Fruit fly (Drosophila melanogaster) whole organism, embryonic: ENCODE data around the gene CG11699.

Experiments used
- Aef1 ChIP-seq: fragments of 200-800 bp; sonication (Bioruptor generic); IDR thresholded peaks from 3 replicates; pipeline ENCODE4 v1.3.6; 2022; ENCODE audit warnings: missing biosample characterization, missing genetic modification characterization
- B-H1 ChIP-seq: fragments of 200-800 bp; sonication (Bioruptor generic); IDR thresholded peaks from 3 replicates; pipeline ENCODE4 v1.3.6; 2022; ENCODE audit warnings: missing biosample characterization, missing genetic modification characterization
- CG1024 ChIP-seq: fragments of 200-800 bp; sonication (Bioruptor generic); IDR thresholded peaks from 2 replicates; pipeline ENCODE4 v1.3.6; 2022; ENCODE audit warnings: missing biosample characterization, missing genetic modification characterization
- CG10366 ChIP-seq: fragments of 200-800 bp; sonication (Bioruptor generic); IDR thresholded peaks from 2 replicates; pipeline ENCODE4 v1.3.6; 2022; ENCODE audit warnings: missing biosample characterization, missing genetic modification characterization
- CG11093 ChIP-seq: fragments of 200-800 bp; sonication (Bioruptor generic); IDR thresholded peaks from 3 replicates; pipeline ENCODE4 v1.3.6; 2022; ENCODE audit warnings: missing biosample characterization, missing genetic modification characterization
- CG11723 ChIP-seq: fragments of 200-800 bp; sonication (Bioruptor generic); optimal IDR thresholded peaks from 2 replicates; lab custom pipeline; 2017; ENCODE audit warnings: missing biosample characterization, mild to moderate bottlenecking, missing genetic modification characterization
- CG12071 ChIP-seq: fragments of 200-800 bp; sonication (Bioruptor generic); optimal IDR thresholded peaks from 3 replicates; lab custom pipeline; 2018; ENCODE audit warnings: missing biosample characterization, mild to moderate bottlenecking, missing genetic modification characterization
- CG14667 ChIP-seq: fragments of 200-800 bp; sonication (Bioruptor generic); IDR thresholded peaks from 2 replicates; pipeline ENCODE4 v1.3.6; 2022; ENCODE audit warnings: missing biosample characterization, missing genetic modification characterization
- CG17186 ChIP-seq: fragments of 200-800 bp; sonication (Bioruptor generic); optimal IDR thresholded peaks from 3 replicates; lab custom pipeline; 2017; ENCODE audit warnings: missing biosample characterization, missing genetic modification reagents, missing genetic modification characterization
- CG1832 ChIP-seq: fragments of 200-800 bp; sonication (Bioruptor generic); optimal IDR thresholded peaks from 2 replicates; lab custom pipeline; 2017; ENCODE audit warnings: missing biosample characterization, mild to moderate bottlenecking, missing genetic modification characterization, inconsistent platforms
- CG33213 ChIP-seq: fragments of 200-800 bp; sonication (Bioruptor generic); optimal IDR thresholded peaks from 3 replicates; lab custom pipeline; 2016; ENCODE audit warnings: missing biosample characterization, missing genetic modification characterization
- CG3407 ChIP-seq: fragments of 200-800 bp; sonication (Bioruptor generic); optimal IDR thresholded peaks from 2 replicates; lab custom pipeline; 2018; ENCODE audit warnings: missing biosample characterization, mild to moderate bottlenecking, missing genetic modification characterization
- CG6254 ChIP-seq: fragments of 200-800 bp; sonication (Bioruptor generic); optimal IDR thresholded peaks from 3 replicates; lab custom pipeline; 2017; ENCODE audit warnings: mild to moderate bottlenecking, missing biosample characterization, missing genetic modification reagents, missing genetic modification characterization
- CG6683 ChIP-seq: fragments of 200-800 bp; sonication (Bioruptor generic); optimal IDR thresholded peaks from 2 replicates; lab custom pipeline; 2017; ENCODE audit warnings: missing biosample characterization, mild to moderate bottlenecking, missing genetic modification characterization, missing genetic modification reagents
- CG7556 ChIP-seq: fragments of 200-800 bp; sonication (Bioruptor generic); optimal IDR thresholded peaks from 2 replicates; lab custom pipeline; 2017; ENCODE audit warnings: missing biosample characterization, mild to moderate bottlenecking, missing genetic modification characterization
- CG8089 ChIP-seq: fragments of 200-800 bp; sonication (Bioruptor generic); optimal IDR thresholded peaks from 3 replicates; lab custom pipeline; 2016; ENCODE audit warnings: missing biosample characterization, missing genetic modification characterization
- CG8290 ChIP-seq, 3 experiments: fragments of 200-800 bp; sonication (Bioruptor generic); optimal IDR thresholded peaks; 2 replicates each; lab custom pipeline; 2016 to 2019; ENCODE audit warnings: missing biosample characterization in 3 of 3, missing genetic modification characterization in 3 of 3, mild to moderate bottlenecking in 2 of 3, moderate library complexity in 1 of 3
- CG8359 ChIP-seq: fragments of 200-800 bp; sonication (Bioruptor generic); optimal IDR thresholded peaks from 2 replicates; lab custom pipeline; 2017; ENCODE audit warnings: missing biosample characterization, mild to moderate bottlenecking, missing genetic modification characterization, borderline replicate concordance
- CG9727 ChIP-seq: fragments of 200-800 bp; sonication (Bioruptor generic); optimal IDR thresholded peaks from 3 replicates; lab custom pipeline; 2017; ENCODE audit warnings: missing biosample characterization, mild to moderate bottlenecking, missing genetic modification characterization
- CTCF ChIP-seq: fragments of 200-800 bp; sonication (Bioruptor generic); optimal IDR thresholded peaks from 2 replicates; lab custom pipeline; 2017; ENCODE audit warnings: missing biosample characterization, mild to moderate bottlenecking, missing genetic modification characterization, moderate library complexity
- Doc2 ChIP-seq: fragments of 200-800 bp; sonication (Bioruptor generic); IDR thresholded peaks from 2 replicates; pipeline ENCODE4 v1.3.6; 2022; ENCODE audit warnings: missing biosample characterization, missing genetic modification characterization
- E2f2 ChIP-seq: fragments of 200-800 bp; sonication (Bioruptor generic); IDR thresholded peaks from 2 replicates; pipeline ENCODE4 v1.3.6; 2022; ENCODE audit warnings: missing biosample characterization, missing genetic modification characterization
- Eip74EF ChIP-seq, 2 experiments: fragments of 200-800 bp in 1 of 2; fragments of >200 bp in 1 of 2; sonication (Bioruptor generic) in 1 of 2; optimal IDR thresholded peaks; 2 replicates each; lab custom pipeline; 2017 to 2019; ENCODE audit warnings: missing biosample characterization in 2 of 2, missing genetic modification characterization in 2 of 2, mild to moderate bottlenecking in 1 of 2, moderate library complexity in 1 of 2
- Hey ChIP-seq: fragments of 200-800 bp; sonication (Bioruptor generic); optimal IDR thresholded peaks from 3 replicates; lab custom pipeline; 2018; ENCODE audit warnings: missing biosample characterization, mild to moderate bottlenecking, missing genetic modification characterization
- Lhr ChIP-seq: fragments of 200-800 bp; sonication (Bioruptor generic); optimal IDR thresholded peaks from 3 replicates; lab custom pipeline; 2017; ENCODE audit warnings: mild to moderate bottlenecking, missing biosample characterization, missing genetic modification reagents, missing genetic modification characterization
- MTF-1 ChIP-seq: fragments of 200-800 bp; sonication (Bioruptor generic); optimal IDR thresholded peaks from 2 replicates; lab custom pipeline; 2018; ENCODE audit warnings: missing biosample characterization, mild to moderate bottlenecking, missing genetic modification characterization, borderline replicate concordance
- Mad ChIP-seq: fragments of 200-800 bp; sonication (Bioruptor generic); optimal IDR thresholded peaks from 2 replicates; lab custom pipeline; 2016; ENCODE audit warnings: missing biosample characterization, missing genetic modification characterization
- Opbp ChIP-seq: fragments of 200-800 bp; sonication (Bioruptor generic); IDR thresholded peaks from 3 replicates; pipeline ENCODE4 v1.3.6; 2022; ENCODE audit warnings: missing biosample characterization, missing genetic modification characterization; ENCODE audit not compliant: partially characterized antibody
- Ptx1 ChIP-seq: fragments of 200-800 bp; sonication (Bioruptor generic); IDR thresholded peaks from 2 replicates; pipeline ENCODE4 v1.3.6; 2022; ENCODE audit warnings: missing biosample characterization, missing genetic modification characterization
- caup ChIP-seq: fragments of 200-800 bp; sonication (Bioruptor generic); optimal IDR thresholded peaks from 3 replicates; lab custom pipeline; 2017; ENCODE audit warnings: missing biosample characterization, mild to moderate bottlenecking, missing genetic modification characterization, moderate library complexity; ENCODE audit not compliant: severe bottlenecking
- cg ChIP-seq: fragments of 200-800 bp; sonication (Bioruptor generic); optimal IDR thresholded peaks from 3 replicates; lab custom pipeline; 2019; ENCODE audit warnings: missing biosample characterization, mild to moderate bottlenecking, missing genetic modification characterization, moderate library complexity
- chn ChIP-seq: fragments of 200-800 bp; sonication (Bioruptor generic); optimal IDR thresholded peaks from 2 replicates; lab custom pipeline; 2016; ENCODE audit warnings: missing biosample characterization, missing genetic modification characterization
- croc ChIP-seq: fragments of 200-800 bp; sonication (Bioruptor generic); conservative IDR thresholded peaks from 3 replicates; pipeline ENCODE4 v1.3.6; 2022; ENCODE audit warnings: missing biosample characterization, missing genetic modification characterization
- eve ChIP-seq, 2 experiments: fragments of >200 bp; optimal IDR thresholded peaks; 2 replicates each; lab custom pipeline; 2017; ENCODE audit warnings: missing biosample characterization in 2 of 2, missing genetic modification characterization in 2 of 2
- gfzf ChIP-seq: fragments of 200-800 bp; sonication (Bioruptor generic); optimal IDR thresholded peaks from 2 replicates; lab custom pipeline; 2016; ENCODE audit warnings: missing biosample characterization, mild to moderate bottlenecking, missing genetic modification characterization, moderate library complexity
- gro ChIP-seq: fragments of 200-800 bp; sonication (Bioruptor generic); optimal IDR thresholded peaks from 2 replicates; lab custom pipeline; 2016; ENCODE audit warnings: missing biosample characterization, missing genetic modification characterization
- gsb ChIP-seq: fragments of 200-800 bp; sonication (Bioruptor generic); IDR thresholded peaks from 2 replicates; pipeline ENCODE4 v1.3.6; 2022; ENCODE audit warnings: missing biosample characterization, missing genetic modification characterization
- lola ChIP-seq, 3 experiments: fragments of >200 bp in 2 of 3; fragments of 200-800 bp in 1 of 3; sonication (Bioruptor generic) in 1 of 3; optimal IDR thresholded peaks; 2 replicates each; lab custom pipeline; 2017 to 2019; ENCODE audit warnings: missing biosample characterization in 3 of 3, missing genetic modification characterization in 3 of 3, mild to moderate bottlenecking in 1 of 3, moderate library complexity in 1 of 3
- mirr ChIP-seq: fragments of 200-800 bp; sonication (Bioruptor generic); optimal IDR thresholded peaks from 3 replicates; lab custom pipeline; 2018; ENCODE audit warnings: missing biosample characterization, mild to moderate bottlenecking, missing genetic modification characterization
- nerfin-2 ChIP-seq: fragments of 200-800 bp; sonication (Bioruptor generic); IDR thresholded peaks from 2 replicates; pipeline ENCODE4 v1.3.6; 2022; ENCODE audit warnings: missing biosample characterization, missing genetic modification characterization; ENCODE audit not compliant: partially characterized antibody
- pzg ChIP-seq: fragments of 200-800 bp; sonication (Bioruptor generic); optimal IDR thresholded peaks from 3 replicates; lab custom pipeline; 2018; ENCODE audit warnings: missing biosample characterization, mild to moderate bottlenecking, missing genetic modification characterization, moderate library complexity
- ro ChIP-seq: fragments of 200-800 bp; sonication (Bioruptor generic); IDR thresholded peaks from 2 replicates; pipeline ENCODE4 v1.3.6; 2022; ENCODE audit warnings: missing biosample characterization, missing genetic modification characterization
- sc ChIP-seq, 3 experiments: fragments of >200 bp in 2 of 3; fragments of 200-800 bp in 1 of 3; sonication (Bioruptor generic) in 1 of 3; optimal IDR thresholded peaks; 2 replicates in 2 of 3; 3 replicates in 1 of 3; lab custom pipeline; 2017; ENCODE audit warnings: mild to moderate bottlenecking in 1 of 3, missing biosample characterization in 1 of 3, missing genetic modification characterization in 1 of 3, missing genetic modification reagents in 1 of 3
- ssp ChIP-seq: fragments of 200-800 bp; sonication (Bioruptor generic); IDR thresholded peaks from 2 replicates; pipeline ENCODE4 v1.3.6; 2022; ENCODE audit warnings: missing biosample characterization, missing genetic modification characterization
- ttk ChIP-seq: fragments of 200-800 bp; sonication (Bioruptor generic); IDR thresholded peaks from 2 replicates; pipeline ENCODE4 v2.1.2; 2022; ENCODE audit warnings: missing biosample characterization, missing genetic modification characterization
- unpg ChIP-seq: fragments of 200-800 bp; sonication (Bioruptor generic); optimal IDR thresholded peaks from 3 replicates; lab custom pipeline; 2018; ENCODE audit warnings: missing biosample characterization, mild to moderate bottlenecking, missing genetic modification characterization, moderate library complexity

The CG11699 gene

DNA sequence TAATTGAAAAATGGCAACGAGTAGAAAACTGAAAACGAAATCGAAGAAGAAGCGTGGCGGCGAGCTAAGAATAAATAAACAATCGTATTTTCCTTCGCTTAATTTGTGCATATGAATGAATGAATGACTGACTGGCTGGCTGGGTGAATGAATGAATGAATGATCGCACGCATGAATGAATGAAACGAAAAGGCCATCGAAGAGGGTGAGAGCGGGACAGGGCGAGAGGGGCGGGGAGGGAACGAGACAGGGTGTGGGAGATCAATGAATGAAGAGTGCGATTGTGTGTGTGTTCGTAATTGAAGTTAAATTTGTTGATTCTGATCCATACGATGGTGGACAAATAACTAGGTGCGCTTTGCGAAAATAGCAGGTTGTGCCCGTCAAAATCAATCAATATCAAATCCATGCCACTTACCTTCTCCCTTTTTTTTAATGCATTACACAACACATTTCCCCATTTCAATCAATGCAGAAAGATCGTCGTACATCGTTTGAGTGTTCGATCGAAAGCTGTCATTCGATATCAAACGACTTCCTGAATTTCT lies 43.3 kb upstream of the CG11699 start (continued):
- TF ChIP-seq CG3407 (GFP tag; lab: Kevin White, UChicago) (no peak), Eip74EF (GFP tag; optimal IDR thresholded peaks at IDR 0.05; lab: Kevin White, UChicago) (no peak), CG10366 (no peak), B-H1 (GFP tag; lab: Robert Waterston, UW) (no peak), sc (optimal IDR thresholded peaks at IDR 0.05; lab: Kevin White, UChicago) (no peak), sc (GFP tag; optimal IDR thresholded peaks at IDR 0.05; lab: Kevin White, UChicago) (no peak), eve (GFP tag; optimal IDR thresholded peaks at IDR 0.05; lab: Kevin White, UChicago) (no peak), cg (peak; percentile 27), mirr (no peak), CG1832 (no peak)

DNA sequence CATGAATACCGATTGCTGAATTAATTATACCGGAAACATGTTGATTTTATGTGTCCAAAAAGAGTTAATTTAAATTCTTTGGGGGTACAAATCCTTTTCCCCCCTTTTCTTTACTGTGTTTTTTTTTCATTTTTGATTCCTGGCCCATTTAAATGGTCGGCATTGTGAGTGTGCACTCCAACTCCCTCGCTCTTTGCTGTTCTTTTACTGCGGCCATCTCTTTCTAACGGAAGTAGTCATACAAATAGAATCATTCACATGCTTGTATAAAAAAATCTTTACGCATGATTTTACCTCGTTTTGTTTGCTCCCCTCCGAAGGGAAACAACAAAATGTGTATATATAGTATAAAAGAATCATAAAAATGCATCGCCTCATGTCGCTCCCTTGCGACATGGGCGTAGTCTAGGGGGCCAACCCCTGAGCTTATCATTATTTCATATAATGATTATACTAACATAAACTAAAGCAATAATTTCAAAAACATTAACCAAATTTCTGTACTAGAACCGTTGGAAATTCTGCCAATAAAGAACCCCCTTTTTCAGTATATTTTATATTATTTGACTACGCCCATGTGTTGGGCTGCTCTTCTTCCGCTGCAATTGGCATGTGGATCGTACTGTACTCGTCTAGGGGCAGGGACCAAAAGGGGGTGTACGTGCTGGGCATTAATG lies 42.3 kb upstream of the CG11699 start:
- TF ChIP-seq ro = peak; percentile 41; the same call in 1 of the 2 replicates
- TF ChIP-seq E2f2 (GFP tag; lab: Robert Waterston, UW) = peak; percentile 49; the same call in 1 of the 2 replicates
- peak; percentile 66 for TF ChIP-seq Ptx1 (GFP tag; lab: Robert Waterston, UW)
- TF ChIP-seq gro (GFP tag; lab: Kevin White, UChicago) = no peak
- peak; percentile 50 for TF ChIP-seq CG8290 (GFP tag; optimal IDR thresholded peaks at IDR 0.05; lab: Kevin White, UChicago)
- peak in 1 of 2 experiments; percentile 12 for TF ChIP-seq CG8290 (tag; optimal IDR thresholded peaks at IDR 0.05; lab: Kevin White, UChicago)
- peak; percentile 54 for TF ChIP-seq CTCF (GFP tag; lab: Kevin White, UChicago)
- TF ChIP-seq pzg (GFP tag; lab: Kevin White, UChicago) = no peak
- peak; percentile 23 for TF ChIP-seq CG6683 (GFP tag; lab: Kevin White, UChicago)
- TF ChIP-seq unpg (GFP tag; lab: Kevin White, UChicago) = peak; percentile 88
- no peak for TF ChIP-seq Hey (tag; lab: Kevin White, UChicago)
- TF ChIP-seq CG8359 (GFP tag; lab: Kevin White, UChicago) = peak; percentile 85
- TF ChIP-seq CG33213 = peak; percentile 35
- peak; percentile 47 for TF ChIP-seq MTF-1
- peak; percentile 82 for TF ChIP-seq croc (GFP tag; lab: Robert Waterston, UW)
- TF ChIP-seq Lhr (GFP tag; lab: Kevin White, UChicago) = peak; percentile 62
- TF ChIP-seq CG8089 (GFP tag; lab: Kevin White, UChicago) = peak; percentile 28
- no peak for TF ChIP-seq gsb
- TF ChIP-seq caup (GFP tag; lab: Kevin White, UChicago) = peak; percentile 12
- peak; percentile 81 for TF ChIP-seq CG9727 (GFP tag; lab: Kevin White, UChicago)
- TF ChIP-seq nerfin-2 (GFP tag; lab: Robert Waterston, UW) = no peak
- peak; percentile 60 for TF ChIP-seq CG14667 (GFP tag; lab: Robert Waterston, UW)
- TF ChIP-seq CG1024 (GFP tag; lab: Robert Waterston, UW) = peak; percentile 75
- TF ChIP-seq Mad = peak; percentile 30
- 0 out of 3 replicates have a peak, but pooled peaks have one; percentile 46 for TF ChIP-seq CG11093 (GFP tag; lab: Robert Waterston, UW)
- TF ChIP-seq CG12071 (GFP tag; lab: Kevin White, UChicago) = peak; percentile 38
- TF ChIP-seq Doc2 (GFP tag; lab: Robert Waterston, UW) = no peak
- peak; percentile 56; the same call in 1 of the 2 replicates for TF ChIP-seq ttk
- TF ChIP-seq lola (GFP tag; optimal IDR thresholded peaks at IDR 0.05; lab: Kevin White, UChicago) = peak in 1 of 3 experiments; percentile 93
- no peak for TF ChIP-seq Opbp (GFP tag; lab: Robert Waterston, UW)
- TF ChIP-seq Aef1 (GFP tag; lab: Robert Waterston, UW) = peak; percentile 26; the same call in 1 of the 3 replicates
- TF ChIP-seq CG17186 = peak; percentile 35
- TF ChIP-seq sc (optimal IDR thresholded peaks at IDR 0.05; lab: Kevin White, UChicago) = no peak
- TF ChIP-seq sc (GFP tag; optimal IDR thresholded peaks at IDR 0.05; lab: Kevin White, UChicago) = peak; percentile 80
- peak; percentile 70 for TF ChIP-seq CG7556 (GFP tag; lab: Kevin White, UChicago)
- peak; percentile 58 for TF ChIP-seq CG11723 (GFP tag; lab: Kevin White, UChicago)
- TF ChIP-seq chn (GFP tag; lab: Kevin White, UChicago) = peak; percentile 74
- peak; percentile 38; the same call in 1 of the 2 replicates for TF ChIP-seq ssp (GFP tag; lab: Robert Waterston, UW)
- TF ChIP-seq gfzf (GFP tag; lab: Kevin White, UChicago) = no peak
- peak; percentile 84 for TF ChIP-seq CG6254 (GFP tag; lab: Kevin White, UChicago)
